Fruit fly (Drosophila melanogaster): ENCODE data around the gene CG1494.

The CG1494 gene

DNA sequence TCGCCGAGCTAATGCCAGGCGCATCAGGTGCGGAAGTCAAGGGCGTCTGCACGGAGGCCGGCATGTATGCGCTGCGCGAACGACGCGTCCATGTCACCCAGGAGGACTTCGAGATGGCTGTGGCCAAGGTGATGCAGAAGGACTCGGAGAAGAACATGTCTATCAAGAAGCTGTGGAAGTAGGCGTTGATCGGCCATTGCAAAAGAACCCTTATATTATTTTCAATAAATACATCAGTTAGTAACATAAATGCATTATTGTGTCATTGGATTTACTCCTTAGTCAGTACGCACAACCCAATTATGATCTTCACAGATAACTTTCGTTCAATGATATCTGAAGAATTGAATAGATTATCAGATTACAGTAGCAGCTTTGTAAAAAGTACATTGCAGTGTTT lies 32.3 kb downstream of the CG1494 start, which contains the start of gene CG1801:
CG1801 (minus strand) TSS at position 101 of the 400 bp plus-strand sequence.
- TF ChIP-seq gl (tag; optimal IDR thresholded peaks at IDR 0.05): no peak
- no peak for TF ChIP-seq CG15710 (tag; optimal IDR thresholded peaks at IDR 0.05)
- no peak for TF ChIP-seq CG4496 (GFP tag; IDR thresholded peaks at IDR 0.05)
- TF ChIP-seq CG17806 (tag; optimal IDR thresholded peaks at IDR 0.05): no peak
- TF ChIP-seq CG12605 (GFP tag; IDR thresholded peaks at IDR 0.05): no peak
- no peak for TF ChIP-seq Pif1A (GFP tag; optimal IDR thresholded peaks at IDR 0.05)
- no peak for TF ChIP-seq CG10348 (GFP tag; IDR thresholded peaks at IDR 0.05)
- TF ChIP-seq CG9948 (tag; optimal IDR thresholded peaks at IDR 0.05): no peak
- no peak for TF ChIP-seq EcR (GFP tag; optimal IDR thresholded peaks at IDR 0.05)
- no peak for TF ChIP-seq CG13204 (GFP tag; optimal IDR thresholded peaks at IDR 0.05)
- no peak for TF ChIP-seq Snoo (tag; optimal IDR thresholded peaks at IDR 0.05)
- no peak for TF ChIP-seq CG8301 (tag; optimal IDR thresholded peaks at IDR 0.05)
- no peak for TF ChIP-seq rn (GFP tag; IDR thresholded peaks at IDR 0.05)
- TF ChIP-seq D1 (tag; optimal IDR thresholded peaks at IDR 0.05): no peak
- no peak for TF ChIP-seq CG8159 (tag; optimal IDR thresholded peaks at IDR 0.05)
- TF ChIP-seq CG34367 (tag; optimal IDR thresholded peaks at IDR 0.05): no peak
- TF ChIP-seq fd96Ca (GFP tag; IDR thresholded peaks at IDR 0.05): no peak
- no peak for TF ChIP-seq Ets98B (GFP tag; IDR thresholded peaks at IDR 0.05)
- TF ChIP-seq CG14655 (GFP tag; optimal IDR thresholded peaks at IDR 0.05): no peak

DNA sequence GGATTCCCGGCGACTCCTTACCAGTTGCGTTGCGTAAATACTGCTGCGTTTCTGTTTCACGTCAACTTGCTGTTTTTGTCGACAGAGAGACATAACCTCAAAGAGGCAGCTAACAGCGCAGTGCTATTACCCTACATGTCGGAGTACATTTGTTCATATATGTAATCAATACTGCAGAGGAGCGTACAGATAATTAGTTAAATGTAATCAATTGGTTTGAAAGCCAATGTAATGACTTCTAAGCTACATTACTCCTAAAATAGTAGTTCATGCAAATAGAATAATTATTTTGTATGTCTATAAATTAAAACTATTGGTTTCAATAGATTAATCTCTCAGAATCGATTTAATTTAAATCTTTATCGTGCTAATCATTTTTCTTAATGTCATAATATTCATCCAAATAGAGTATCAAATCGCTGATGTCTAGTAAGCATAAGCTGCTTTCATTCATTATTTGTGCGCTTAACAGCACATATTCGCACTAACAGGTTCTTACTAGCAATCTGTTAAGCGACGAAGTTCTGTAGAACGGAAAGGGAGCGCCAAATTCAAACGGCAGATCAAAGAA lies 34.2 kb downstream of the CG1494 start, which contains the start of the genes SLIRP1 and anox:
SLIRP1 (minus strand) TSS at position 95 of the 571 bp plus-strand sequence.
anox (minus strand) TSS at position 95 of the 571 bp plus-strand sequence.
- TF ChIP-seq fd96Ca (GFP tag; IDR thresholded peaks at IDR 0.05) (no peak), CG8301 (tag; optimal IDR thresholded peaks at IDR 0.05) (peak; percentile 89), CG8159 (tag; optimal IDR thresholded peaks at IDR 0.05) (peak; percentile 93), EcR (GFP tag; optimal IDR thresholded peaks at IDR 0.05) (peak; percentile 12), CG12605 (GFP tag; IDR thresholded peaks at IDR 0.05) (peak; percentile 32; the same call in 1 of the 2 replicates), CG14655 (GFP tag; optimal IDR thresholded peaks at IDR 0.05) (peak; percentile 92), CG17806 (tag; optimal IDR thresholded peaks at IDR 0.05) (peak; percentile 83), D1 (tag; optimal IDR thresholded peaks at IDR 0.05) (peak; percentile 87), Pif1A (GFP tag; optimal IDR thresholded peaks at IDR 0.05) (peak; percentile 82), CG9948 (tag; optimal IDR thresholded peaks at IDR 0.05) (peak; percentile 90), CG15710 (tag; optimal IDR thresholded peaks at IDR 0.05) (peak; percentile 91), rn (GFP tag; IDR thresholded peaks at IDR 0.05) (0 out of 2 replicates have a peak, but pooled peaks have one; percentile 26), Snoo (tag; optimal IDR thresholded peaks at IDR 0.05) (peak; percentile 88), Ets98B (GFP tag; IDR thresholded peaks at IDR 0.05) (peak; percentile 55), CG4496 (GFP tag; IDR thresholded peaks at IDR 0.05) (peak; percentile 81), CG34367 (tag; optimal IDR thresholded peaks at IDR 0.05) (peak; percentile 86), Pif1B (GFP tag; optimal IDR thresholded peaks at IDR 0.05) (peak; percentile 67), CG32121 (GFP tag; IDR thresholded peaks at IDR 0.05) (peak; percentile 75), CG13204 (GFP tag; optimal IDR thresholded peaks at IDR 0.05) (no peak), gl (tag; optimal IDR thresholded peaks at IDR 0.05) (peak; percentile 70), CG10348 (GFP tag; IDR thresholded peaks at IDR 0.05) (no peak)

DNA sequence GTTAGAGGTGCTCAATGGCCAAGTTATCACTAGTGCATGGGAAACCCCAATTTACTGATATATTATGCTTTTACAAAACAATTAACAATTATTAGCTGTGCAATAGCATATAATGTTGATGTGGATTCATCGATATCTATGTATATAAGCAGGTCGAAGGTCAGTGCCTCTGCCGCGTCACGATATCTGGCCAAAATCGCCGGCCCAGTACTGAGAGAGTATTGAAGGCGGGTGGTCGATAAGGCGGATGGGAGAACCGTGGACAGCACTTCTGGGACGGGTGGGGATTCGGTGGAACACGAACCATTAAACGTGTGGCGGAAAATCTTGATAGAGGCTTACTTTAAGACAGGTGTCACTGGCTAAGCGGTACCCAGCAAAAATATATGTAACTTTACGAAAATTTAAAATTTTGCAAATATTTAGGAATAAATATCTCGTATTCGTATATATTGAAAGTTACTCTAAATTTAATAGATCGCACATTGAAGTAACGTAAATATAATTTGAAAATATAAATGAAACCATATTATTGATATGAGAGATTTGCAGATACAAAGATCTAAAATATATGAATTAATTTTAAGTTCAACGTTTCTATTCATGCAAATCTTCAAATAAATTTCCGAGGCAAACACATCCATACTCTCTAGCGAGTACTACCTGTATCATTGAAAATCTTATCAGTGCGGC lies 37.3 kb downstream of the CG1494 start:
- TF ChIP-seq CG4496 (GFP tag; IDR thresholded peaks at IDR 0.05): no peak
- TF ChIP-seq CG8301 (tag; optimal IDR thresholded peaks at IDR 0.05): peak; percentile 29
- no peak for TF ChIP-seq CG34367 (tag; optimal IDR thresholded peaks at IDR 0.05)
- no peak for TF ChIP-seq fd96Ca (GFP tag; IDR thresholded peaks at IDR 0.05)
- no peak for TF ChIP-seq Pif1B (GFP tag; optimal IDR thresholded peaks at IDR 0.05)
- TF ChIP-seq CG15710 (tag; optimal IDR thresholded peaks at IDR 0.05): no peak
- TF ChIP-seq CG13204 (GFP tag; optimal IDR thresholded peaks at IDR 0.05): no peak
- TF ChIP-seq CG9948 (tag; optimal IDR thresholded peaks at IDR 0.05): no peak
- TF ChIP-seq EcR (GFP tag; optimal IDR thresholded peaks at IDR 0.05): no peak
- TF ChIP-seq CG10348 (GFP tag; IDR thresholded peaks at IDR 0.05): no peak
- TF ChIP-seq Ets98B (GFP tag; IDR thresholded peaks at IDR 0.05): no peak
- TF ChIP-seq D1 (tag; optimal IDR thresholded peaks at IDR 0.05): no peak
- TF ChIP-seq CG14655 (GFP tag; optimal IDR thresholded peaks at IDR 0.05): no peak
- TF ChIP-seq CG8159 (tag; optimal IDR thresholded peaks at IDR 0.05): peak; percentile 62
- TF ChIP-seq Pif1A (GFP tag; optimal IDR thresholded peaks at IDR 0.05): peak; percentile 14
- no peak for TF ChIP-seq gl (tag; optimal IDR thresholded peaks at IDR 0.05)
- TF ChIP-seq CG32121 (GFP tag; IDR thresholded peaks at IDR 0.05): no peak
- no peak for TF ChIP-seq rn (GFP tag; IDR thresholded peaks at IDR 0.05)
- no peak for TF ChIP-seq CG12605 (GFP tag; IDR thresholded peaks at IDR 0.05)
- TF ChIP-seq CG17806 (tag; optimal IDR thresholded peaks at IDR 0.05): peak; percentile 18
- TF ChIP-seq Snoo (tag; optimal IDR thresholded peaks at IDR 0.05): no peak

DNA sequence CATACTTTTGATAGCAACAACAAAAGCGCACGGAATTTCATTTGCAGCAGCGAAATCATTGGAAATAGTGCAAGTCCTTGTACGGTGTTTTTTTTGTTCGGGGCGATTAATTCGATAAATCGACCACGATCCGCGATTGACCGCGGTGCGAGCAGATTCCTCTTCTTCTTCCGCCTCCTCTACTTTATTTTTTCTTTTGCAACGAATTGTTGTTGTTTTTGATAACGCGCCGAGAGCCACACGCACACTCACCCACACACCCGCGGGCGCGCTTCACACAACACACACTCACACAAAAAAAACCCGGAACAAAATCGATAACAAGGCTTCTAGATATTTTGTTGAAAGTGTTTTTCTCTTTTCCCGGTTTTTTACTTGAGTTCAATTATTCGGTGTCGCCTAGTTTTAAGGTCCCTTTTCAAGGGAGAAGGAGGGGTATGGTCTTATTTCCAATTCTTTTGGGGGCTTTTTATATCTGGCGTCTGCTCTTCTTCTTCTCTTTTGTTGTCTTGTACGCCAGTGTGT lies 38.1 kb downstream of the CG1494 start:
- TF ChIP-seq CG34367 (tag; optimal IDR thresholded peaks at IDR 0.05) (no peak), rn (GFP tag; IDR thresholded peaks at IDR 0.05) (no peak), CG4496 (GFP tag; IDR thresholded peaks at IDR 0.05) (peak; percentile 61; the same call in 2 of the 3 replicates), Ets98B (GFP tag; IDR thresholded peaks at IDR 0.05) (0 out of 2 replicates have a peak, but pooled peaks have one; percentile 6), CG32121 (GFP tag; IDR thresholded peaks at IDR 0.05) (0 out of 2 replicates have a peak, but pooled peaks have one; percentile 18), gl (tag; optimal IDR thresholded peaks at IDR 0.05) (peak; percentile 33)
